Worm (Caenorhabditis elegans) whole organism, L1 larva: Measurements from ENCODE around the gene srab-3.

ENCODE experiments used
- C04F5.9 ChIP-seq: sonication (generic microtip); optimal IDR thresholded peaks from 2 replicates; lab custom pipeline; 2016; ENCODE audit warnings: missing genetic modification characterization, missing compliant biosample characterization
- C16A3.4 ChIP-seq: fragments of 150-350 bp; optimal IDR thresholded peaks from 2 replicates; lab custom pipeline; 2014; ENCODE audit warnings: missing biosample characterization, missing genetic modification characterization
- F16B12.6 ChIP-seq: fragments of 150-350 bp; optimal IDR thresholded peaks from 2 replicates; lab custom pipeline; 2014; ENCODE audit warnings: missing biosample characterization, missing genetic modification characterization
- alr-1 ChIP-seq: fragments of 200-800 bp; sonication (Bioruptor generic); optimal IDR thresholded peaks from 2 replicates; lab custom pipeline; 2018; ENCODE audit warnings: borderline replicate concordance, mild to moderate bottlenecking, missing genetic modification characterization, missing compliant biosample characterization
- ama-1 ChIP-seq: fragments of 150-350 bp; optimal IDR thresholded peaks from 2 replicates; lab custom pipeline; 2014
- blmp-1 ChIP-seq: fragments of 150-350 bp; optimal IDR thresholded peaks from 2 replicates; lab custom pipeline; 2014; ENCODE audit warnings: missing biosample characterization, missing genetic modification characterization
- ceh-8 ChIP-seq: fragments of 200-800 bp; sonication (Bioruptor generic); optimal IDR thresholded peaks from 2 replicates; lab custom pipeline; 2018; ENCODE audit warnings: mild to moderate bottlenecking, missing genetic modification characterization, moderate library complexity, missing compliant biosample characterization
- ceh-82 ChIP-seq, 3 experiments: fragments of 150-350 bp in 1 of 3; sonication (generic microtip) in 2 of 3; optimal IDR thresholded peaks; 2 replicates each; lab custom pipeline; 2014 to 2017; ENCODE audit warnings: missing biosample characterization in 3 of 3, missing genetic modification characterization in 3 of 3
- ceh-88 ChIP-seq: fragments of 200-800 bp; sonication (Bioruptor generic); IDR thresholded peaks from 2 replicates; pipeline ENCODE4 v1.3.6; 2022; ENCODE audit warnings: missing genetic modification characterization, missing compliant biosample characterization
- ces-1 ChIP-seq: fragments of 150-350 bp; optimal IDR thresholded peaks from 2 replicates; lab custom pipeline; 2014; ENCODE audit warnings: missing biosample characterization, missing genetic modification reagents, missing genetic modification characterization
- dpl-1 ChIP-seq, 3 experiments: fragments of 150-350 bp in 2 of 3; sonication (generic microtip) in 1 of 3; optimal IDR thresholded peaks; 2 replicates each; lab custom pipeline; 2014 to 2017; ENCODE audit warnings: missing biosample characterization in 3 of 3, missing genetic modification characterization in 3 of 3, missing genetic modification reagents in 3 of 3
- dsc-1 ChIP-seq: sonication (generic microtip); optimal IDR thresholded peaks from 2 replicates; lab custom pipeline; 2016; ENCODE audit warnings: mild to moderate bottlenecking, missing genetic modification characterization, missing compliant biosample characterization
- efl-3 ChIP-seq: fragments of 200-800 bp; sonication (Bioruptor generic); optimal IDR thresholded peaks from 2 replicates; lab custom pipeline; 2018; ENCODE audit warnings: mild to moderate bottlenecking, missing genetic modification characterization, missing compliant biosample characterization
- egl-27 ChIP-seq, 2 experiments: fragments of 150-350 bp in 1 of 2; sonication (generic microtip); optimal IDR thresholded peaks; 3 replicates each; lab custom pipeline; 2017 to 2018; ENCODE audit warnings: missing biosample characterization in 2 of 2, missing genetic modification characterization in 2 of 2, missing genetic modification reagents in 2 of 2
- elt-2 ChIP-seq: sonication (generic microtip); optimal IDR thresholded peaks from 2 replicates; lab custom pipeline; 2016; ENCODE audit warnings: missing genetic modification characterization, mild to moderate bottlenecking, inconsistent platforms, missing compliant biosample characterization, missing genetic modification reagents
- fkh-10 ChIP-seq: sonication (generic microtip); optimal IDR thresholded peaks from 2 replicates; lab custom pipeline; 2017; ENCODE audit warnings: missing biosample characterization, missing genetic modification reagents, missing genetic modification characterization
- fkh-4 ChIP-seq: sonication (generic microtip); optimal IDR thresholded peaks from 2 replicates; lab custom pipeline; 2016; ENCODE audit warnings: missing compliant biosample characterization, missing genetic modification characterization, borderline replicate concordance
- fkh-8 ChIP-seq: sonication (generic microtip); optimal IDR thresholded peaks from 2 replicates; lab custom pipeline; 2016; ENCODE audit warnings: mild to moderate bottlenecking, missing genetic modification characterization, missing compliant biosample characterization
- fos-1 ChIP-seq: fragments of 150-350 bp; optimal IDR thresholded peaks from 2 replicates; lab custom pipeline; 2014; ENCODE audit warnings: missing biosample characterization, missing genetic modification characterization
- grh-1 ChIP-seq: fragments of 200-800 bp; sonication (Bioruptor generic); IDR thresholded peaks from 2 replicates; pipeline ENCODE4 v1.3.6; 2022; ENCODE audit warnings: missing genetic modification reagents, missing genetic modification characterization, missing compliant biosample characterization
- irx-1 ChIP-seq: sonication (generic microtip); optimal IDR thresholded peaks from 2 replicates; lab custom pipeline; 2016; ENCODE audit warnings: missing genetic modification characterization, missing compliant biosample characterization
- isw-1 ChIP-seq: fragments of 200-800 bp; sonication (Bioruptor generic); IDR thresholded peaks from 2 replicates; pipeline ENCODE4 v1.3.6; 2022; ENCODE audit warnings: missing genetic modification characterization, missing compliant biosample characterization
- lin-13 ChIP-seq: fragments of 150-350 bp; optimal IDR thresholded peaks from 2 replicates; lab custom pipeline; 2014; ENCODE audit warnings: missing biosample characterization, missing genetic modification reagents, missing genetic modification characterization
- lin-15B ChIP-seq: fragments of 150-350 bp; sonication (generic microtip); optimal IDR thresholded peaks from 3 replicates; lab custom pipeline; 2014; ENCODE audit warnings: missing biosample characterization, missing genetic modification characterization
- lin-35 ChIP-seq, 2 experiments: fragments of 150-350 bp; optimal IDR thresholded peaks; 2 replicates each; lab custom pipeline; 2014; ENCODE audit warnings: missing biosample characterization in 2 of 2, missing genetic modification characterization in 2 of 2, missing genetic modification reagents in 2 of 2
- lir-3 ChIP-seq: sonication (generic microtip); optimal IDR thresholded peaks from 2 replicates; lab custom pipeline; 2016; ENCODE audit warnings: mild to moderate bottlenecking, missing genetic modification characterization, moderate library complexity, missing compliant biosample characterization; ENCODE audit not compliant: poor library complexity
- mdl-1 ChIP-seq, 2 experiments: fragments of 150-350 bp; optimal IDR thresholded peaks; 2 replicates each; lab custom pipeline; 2014 to 2017; ENCODE audit warnings: missing biosample characterization in 2 of 2, missing genetic modification characterization in 2 of 2, inconsistent platforms in 1 of 2
- mef-2 ChIP-seq: fragments of 150-350 bp; optimal IDR thresholded peaks from 2 replicates; lab custom pipeline; 2014; ENCODE audit warnings: missing biosample characterization, missing genetic modification characterization
- mep-1 ChIP-seq: fragments of 150-350 bp; optimal IDR thresholded peaks from 2 replicates; lab custom pipeline; 2014; ENCODE audit warnings: missing biosample characterization, missing genetic modification characterization
- nhr-12 ChIP-seq: sonication (generic microtip); optimal IDR thresholded peaks from 2 replicates; lab custom pipeline; 2017; ENCODE audit warnings: missing biosample characterization, missing genetic modification characterization
- nhr-19 ChIP-seq: fragments of 200-800 bp; sonication (Bioruptor generic); conservative IDR thresholded peaks from 2 replicates; pipeline ENCODE4 v1.3.6; 2022; ENCODE audit warnings: missing genetic modification characterization, missing compliant biosample characterization
- nhr-20 ChIP-seq: sonication (generic microtip); optimal IDR thresholded peaks from 2 replicates; lab custom pipeline; 2016; ENCODE audit warnings: mild to moderate bottlenecking, missing genetic modification characterization, missing compliant biosample characterization
- nhr-237 ChIP-seq: fragments of 150-350 bp; optimal IDR thresholded peaks from 2 replicates; lab custom pipeline; 2014; ENCODE audit warnings: missing biosample characterization, missing genetic modification characterization
- nhr-28 ChIP-seq: fragments of 150-350 bp; optimal IDR thresholded peaks from 2 replicates; lab custom pipeline; 2014; ENCODE audit warnings: missing biosample characterization, missing genetic modification characterization
- nhr-47 ChIP-seq: sonication (generic microtip); optimal IDR thresholded peaks from 2 replicates; lab custom pipeline; 2016; ENCODE audit warnings: mild to moderate bottlenecking, missing genetic modification characterization, moderate library complexity, missing compliant biosample characterization
- nhr-71 ChIP-seq: sonication (generic microtip); optimal IDR thresholded peaks from 2 replicates; lab custom pipeline; 2016; ENCODE audit warnings: mild to moderate bottlenecking, missing genetic modification characterization, moderate library complexity, missing compliant biosample characterization
- nhr-85 ChIP-seq: sonication (generic microtip); peaks from one replicate; lab custom pipeline; 2016; ENCODE audit warnings: missing genetic modification characterization, inconsistent platforms, missing compliant biosample characterization
- pag-3 ChIP-seq: sonication (generic microtip); optimal IDR thresholded peaks from 2 replicates; lab custom pipeline; 2017; ENCODE audit warnings: missing genetic modification characterization, mild to moderate bottlenecking, missing compliant biosample characterization, antibody characterized with exemption, borderline replicate concordance; ENCODE audit not compliant: insufficient read depth
- pqm-1 ChIP-seq: sonication (generic microtip); optimal IDR thresholded peaks from 3 replicates; lab custom pipeline; 2017; ENCODE audit warnings: missing biosample characterization, missing genetic modification characterization
- rnt-1 ChIP-seq: sonication (generic microtip); optimal IDR thresholded peaks from 2 replicates; lab custom pipeline; 2016; ENCODE audit warnings: mild to moderate bottlenecking, missing genetic modification characterization, moderate library complexity, missing compliant biosample characterization
- skn-1 ChIP-seq: fragments of 150-350 bp; optimal IDR thresholded peaks from 2 replicates; lab custom pipeline; 2014; ENCODE audit warnings: missing biosample characterization, missing genetic modification characterization
- snpc-4 ChIP-seq: fragments of 150-350 bp; optimal IDR thresholded peaks from 2 replicates; lab custom pipeline; 2014; ENCODE audit warnings: missing biosample characterization, missing genetic modification characterization
- sox-4 ChIP-seq: sonication (generic microtip); optimal IDR thresholded peaks from 2 replicates; lab custom pipeline; 2016; ENCODE audit warnings: missing genetic modification characterization, missing compliant biosample characterization
- sptf-1 ChIP-seq: fragments of 150-350 bp; optimal IDR thresholded peaks from 2 replicates; lab custom pipeline; 2014; ENCODE audit warnings: missing biosample characterization, missing genetic modification characterization
- sup-37 ChIP-seq: fragments of 200-800 bp; sonication (Bioruptor generic); optimal IDR thresholded peaks from 2 replicates; lab custom pipeline; 2018; ENCODE audit warnings: mild to moderate bottlenecking, missing genetic modification characterization, missing compliant biosample characterization
- tlp-1 ChIP-seq: fragments of 150-350 bp; optimal IDR thresholded peaks from 2 replicates; lab custom pipeline; 2014; ENCODE audit warnings: missing biosample characterization, missing genetic modification characterization
- unc-130 ChIP-seq: fragments of 150-350 bp; optimal IDR thresholded peaks from 2 replicates; lab custom pipeline; 2017; ENCODE audit warnings: missing biosample characterization, missing genetic modification characterization, inconsistent platforms
- unc-30 ChIP-seq: sonication (generic microtip); optimal IDR thresholded peaks from 2 replicates; lab custom pipeline; 2017; ENCODE audit warnings: missing biosample characterization, missing genetic modification characterization
- unc-62 ChIP-seq: fragments of 150-350 bp; optimal IDR thresholded peaks from 2 replicates; lab custom pipeline; 2014; ENCODE audit warnings: missing biosample characterization, missing genetic modification reagents, missing genetic modification characterization
- xbp-1 ChIP-seq: sonication (generic microtip); optimal IDR thresholded peaks from 2 replicates; lab custom pipeline; 2016; ENCODE audit warnings: missing genetic modification characterization, missing compliant biosample characterization
- ztf-11 ChIP-seq, 2 experiments: sonication (generic microtip); optimal IDR thresholded peaks; 2 replicates each; lab custom pipeline; 2016 to 2017; ENCODE audit warnings: missing genetic modification characterization in 2 of 2, missing biosample characterization in 1 of 2, missing compliant biosample characterization in 1 of 2

srab-3 gene

DNA sequence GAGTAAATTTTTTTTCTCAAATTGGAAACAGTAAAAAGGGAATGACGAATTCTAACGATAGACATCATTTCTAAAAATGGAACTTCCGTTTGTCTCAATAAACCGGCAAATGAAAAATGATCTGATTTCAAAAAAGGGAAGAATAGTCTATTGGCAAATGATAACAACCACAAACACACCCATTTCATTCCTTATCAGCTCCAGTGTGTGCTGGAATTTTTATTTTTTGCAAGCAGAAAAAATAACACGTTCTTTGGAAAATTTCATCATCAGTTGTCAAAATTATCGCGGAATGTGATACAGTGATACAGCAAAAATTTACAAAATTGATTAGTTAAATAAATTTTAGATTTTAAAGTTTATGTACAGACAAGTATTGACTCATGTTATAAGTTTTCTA is 40.3 kb downstream of the srab-3 start:
- TF ChIP-seq lin-15B (no peak), lin-35 (GFP tag; optimal IDR thresholded peaks at IDR 0.05; lab: Kevin White, UChicago) (no peak), pqm-1 (tag; lab: Kevin White, UChicago) (peak; percentile 51), nhr-19 (no peak), elt-2 (tag; lab: Kevin White, UChicago) (peak; percentile 85), isw-1 (GFP tag; lab: Robert Waterston, UW) (no peak), dsc-1 (tag; lab: Kevin White, UChicago) (no peak), unc-30 (tag; lab: Kevin White, UChicago) (no peak), lir-3 (tag; lab: Kevin White, UChicago) (no peak), ztf-11 (tag; optimal IDR thresholded peaks at IDR 0.05; lab: Kevin White, UChicago) (no peak), ceh-8 (no peak), ama-1 (lab: Kevin White, UChicago) (no peak), sup-37 (no peak)

DNA sequence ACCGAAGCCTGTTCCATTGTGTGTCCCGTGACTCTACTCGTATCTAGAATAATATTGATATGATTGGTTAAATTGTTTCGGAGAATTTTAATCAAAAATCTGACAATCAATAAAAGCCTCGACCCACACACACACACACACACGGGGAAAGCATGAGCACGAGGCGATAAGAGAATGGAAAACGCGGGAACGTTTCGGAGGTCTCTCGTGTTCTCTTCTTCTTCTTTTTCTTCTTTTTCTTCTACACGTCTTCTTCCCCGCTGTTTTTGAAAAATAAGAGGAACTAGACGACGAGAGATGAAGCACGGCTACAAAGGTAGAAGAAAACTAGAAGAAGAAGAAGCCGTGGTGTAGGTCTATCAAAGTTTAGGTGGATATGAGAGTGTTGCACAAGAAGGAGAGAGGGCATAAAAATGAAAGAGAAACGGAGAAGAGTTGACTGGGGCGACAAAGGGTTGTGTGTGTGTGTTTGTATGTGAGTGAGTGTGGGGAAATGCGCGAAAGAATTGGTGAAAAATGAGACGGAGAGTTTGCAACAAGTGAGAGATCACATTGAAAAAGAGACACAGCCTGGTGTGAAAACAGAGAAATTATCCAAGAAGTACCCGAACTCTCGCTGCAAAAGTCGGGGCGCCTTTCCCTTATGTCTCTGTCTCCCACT is 42.8 kb downstream of the srab-3 start, which contains the start of gene mlk-1:
Gene mlk-1, minus strand, starts transcription at position 51 of the 661 bp plus-strand sequence.
- TF ChIP-seq nhr-237 (tag; lab: Kevin White, UChicago) = no peak
- TF ChIP-seq nhr-85 (tag; lab: Kevin White, UChicago) = peak; percentile 51
- no peak for TF ChIP-seq unc-30 (tag; lab: Kevin White, UChicago)
- peak; percentile 24 for TF ChIP-seq mef-2
- TF ChIP-seq tlp-1 (tag; lab: Kevin White, UChicago) = no peak
- peak; percentile 62 for TF ChIP-seq nhr-47 (tag; lab: Kevin White, UChicago)
- peak; percentile 16 for TF ChIP-seq ama-1 (lab: Kevin White, UChicago)
- peak; percentile 10 for TF ChIP-seq xbp-1
- no peak for TF ChIP-seq efl-3
- TF ChIP-seq ztf-11 (tag; optimal IDR thresholded peaks at IDR 0.05; lab: Kevin White, UChicago) = no peak
- TF ChIP-seq pag-3 (tag; lab: Kevin White, UChicago) = no peak
- TF ChIP-seq snpc-4 (tag; lab: Kevin White, UChicago) = peak; percentile 38
- peak; percentile 44 for TF ChIP-seq nhr-20
- TF ChIP-seq ceh-88 (GFP tag; lab: Robert Waterston, UW) = no peak
- no peak for TF ChIP-seq egl-27 (tag; optimal IDR thresholded peaks at IDR 0.05; lab: Kevin White, UChicago)
- TF ChIP-seq nhr-12 (tag; lab: Kevin White, UChicago) = no peak
- TF ChIP-seq fkh-8 (tag; lab: Kevin White, UChicago) = peak; percentile 79
- no peak for TF ChIP-seq mep-1 (tag; lab: Kevin White, UChicago)
- no peak for TF ChIP-seq grh-1 (GFP tag; lab: Robert Waterston, UW)
- TF ChIP-seq unc-130 (tag; lab: Kevin White, UChicago) = peak; percentile 18
- TF ChIP-seq fkh-10 (GFP tag; lab: Kevin White, UChicago) = peak; percentile 73
- no peak for TF ChIP-seq C04F5.9
- peak; percentile 15 for TF ChIP-seq dsc-1 (tag; lab: Kevin White, UChicago)
- no peak for TF ChIP-seq sptf-1
- TF ChIP-seq mdl-1 (tag; optimal IDR thresholded peaks at IDR 0.05; lab: Kevin White, UChicago) = no peak
- no peak for TF ChIP-seq fos-1 (tag; lab: Kevin White, UChicago)
- TF ChIP-seq irx-1 (tag; lab: Kevin White, UChicago) = no peak
- TF ChIP-seq F16B12.6 (tag; lab: Kevin White, UChicago) = no peak
- peak; percentile 6 for TF ChIP-seq rnt-1
- TF ChIP-seq skn-1 (tag; lab: Kevin White, UChicago) = no peak
- no peak for TF ChIP-seq nhr-28
- no peak for TF ChIP-seq sox-4 (tag; lab: Kevin White, UChicago)
- peak in 2 of 3 experiments; percentile 6 to 36 for TF ChIP-seq dpl-1 (GFP tag; optimal IDR thresholded peaks at IDR 0.05; lab: Kevin White, UChicago)
- no peak for TF ChIP-seq ces-1 (GFP tag; lab: Kevin White, UChicago)
- TF ChIP-seq lin-13 (GFP tag; lab: Kevin White, UChicago) = peak; percentile 8
- peak; percentile 50 for TF ChIP-seq C16A3.4 (tag; lab: Kevin White, UChicago)
- peak in 2 of 3 experiments; percentile 27 to 60 for TF ChIP-seq ceh-82 (tag; optimal IDR thresholded peaks at IDR 0.05; lab: Kevin White, UChicago)
- no peak for TF ChIP-seq alr-1 (tag; lab: Kevin White, UChicago)
- peak; percentile 57 for TF ChIP-seq nhr-71 (tag; lab: Kevin White, UChicago)
- TF ChIP-seq fkh-4 (tag; lab: Kevin White, UChicago) = no peak
- TF ChIP-seq unc-62 (GFP tag; lab: Kevin White, UChicago) = no peak
- TF ChIP-seq blmp-1 (tag; lab: Kevin White, UChicago) = peak; percentile 80
